Worm (Caenorhabditis elegans) whole organism, late embryonic: ENCODE measurements around the gene K04B12.2.

ENCODE experiments used
- ahr-1 ChIP-seq: sonication (generic microtip); optimal IDR thresholded peaks from 2 replicates; lab custom pipeline; 2016; ENCODE audit warnings: missing genetic modification characterization, missing compliant biosample characterization
- ceh-34 ChIP-seq: sonication (generic microtip); optimal IDR thresholded peaks from 2 replicates; lab custom pipeline; 2016; ENCODE audit warnings: mild to moderate bottlenecking, missing genetic modification characterization, missing compliant biosample characterization
- nhr-11 ChIP-seq: fragments of 150-350 bp; optimal IDR thresholded peaks from 2 replicates; lab custom pipeline; 2014; ENCODE audit warnings: missing biosample characterization, missing genetic modification characterization

ce11 chrII:14388213-14388612 is 49.6 kb downstream of the K04B12.2 start, which contains the start of gene F26H11.8:
- TF ChIP-seq ceh-34, result no peak
- no peak for TF ChIP-seq nhr-11 (tag; lab: Kevin White, UChicago)
- no peak for TF ChIP-seq ahr-1
